Worm (Caenorhabditis elegans) whole organism, L4/young adult: Measurements from ENCODE around the gene mam-6.

Experiments used
- W03F9.2 ChIP-seq: fragments of 150-350 bp; optimal IDR thresholded peaks from 2 replicates; lab custom pipeline; 2014; ENCODE audit warnings: missing biosample characterization, missing genetic modification characterization
- dao-5 ChIP-seq: sonication (generic microtip); optimal IDR thresholded peaks from 2 replicates; lab custom pipeline; 2016; ENCODE audit warnings: missing genotype, missing genetic modification characterization, moderate library complexity, missing compliant biosample characterization
- him-1 ChIP-seq: sonication (generic microtip); optimal IDR thresholded peaks from 2 replicates; lab custom pipeline; 2016; ENCODE audit warnings: missing genotype, missing genetic modification reagents, missing genetic modification characterization, missing compliant biosample characterization

DNA sequence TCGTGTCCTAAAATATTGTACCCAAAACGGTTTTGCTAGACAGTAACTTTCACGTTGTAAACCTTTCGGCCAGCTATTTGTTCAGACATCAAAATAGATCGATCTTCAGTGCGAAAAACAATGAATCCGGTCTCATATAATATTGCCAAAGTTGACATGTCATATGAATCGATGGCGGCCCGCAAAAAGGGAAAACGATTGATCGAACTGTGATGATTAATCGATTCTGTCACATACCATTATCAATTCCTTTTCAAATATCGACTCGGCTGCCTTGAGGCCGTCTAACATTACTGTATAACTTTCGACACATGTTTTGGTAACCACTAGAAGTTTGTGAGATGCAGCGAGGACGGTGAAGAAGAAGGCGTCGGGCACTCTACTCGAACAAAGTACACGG is 3.7 kb upstream of the mam-6 start:
- TF ChIP-seq him-1 (tag; lab: Kevin White, UChicago) (no peak), W03F9.2 (tag; lab: Kevin White, UChicago) (no peak), dao-5 (tag; lab: Kevin White, UChicago) (no peak)
